Fruit fly (Drosophila melanogaster) whole organism, embryonic: Measurements from ENCODE around the gene CG34180.

Experiments used
- ATbp ChIP-seq: fragments of 200-800 bp; sonication (Bioruptor generic); optimal IDR thresholded peaks from 2 replicates; lab custom pipeline; 2017; ENCODE audit warnings: missing biosample characterization, mild to moderate bottlenecking, missing genetic modification characterization, missing genetic modification reagents
- Aef1 ChIP-seq: fragments of 200-800 bp; sonication (Bioruptor generic); IDR thresholded peaks from 3 replicates; pipeline ENCODE4 v1.3.6; 2022; ENCODE audit warnings: missing biosample characterization, missing genetic modification characterization
- C15 ChIP-seq: fragments of 200-800 bp; sonication (Bioruptor generic); IDR thresholded peaks from 3 replicates; pipeline ENCODE4 v1.3.6; 2022; ENCODE audit warnings: missing biosample characterization, missing genetic modification characterization
- CG10431 ChIP-seq: fragments of 200-800 bp; sonication (Bioruptor generic); optimal IDR thresholded peaks from 3 replicates; lab custom pipeline; 2018; ENCODE audit warnings: missing biosample characterization, mild to moderate bottlenecking, missing genetic modification characterization
- CG11247 ChIP-seq: fragments of 200-800 bp; sonication (Bioruptor generic); IDR thresholded peaks from 2 replicates; pipeline ENCODE4 v1.3.6; 2022; ENCODE audit warnings: missing biosample characterization, missing genetic modification characterization
- CG12391 ChIP-seq: fragments of 200-800 bp; sonication (Bioruptor generic); optimal IDR thresholded peaks from 3 replicates; lab custom pipeline; 2018; ENCODE audit warnings: missing biosample characterization, mild to moderate bottlenecking, missing genetic modification characterization, moderate library complexity
- CG14667 ChIP-seq: fragments of 200-800 bp; sonication (Bioruptor generic); IDR thresholded peaks from 2 replicates; pipeline ENCODE4 v1.3.6; 2022; ENCODE audit warnings: missing biosample characterization, missing genetic modification characterization
- CG15601 ChIP-seq: fragments of 200-800 bp; sonication (Bioruptor generic); optimal IDR thresholded peaks from 3 replicates; lab custom pipeline; 2019; ENCODE audit warnings: missing biosample characterization, mild to moderate bottlenecking, missing genetic modification characterization, moderate library complexity
- CG16815 ChIP-seq: fragments of 200-800 bp; sonication (Bioruptor generic); optimal IDR thresholded peaks from 3 replicates; lab custom pipeline; 2017; ENCODE audit warnings: missing biosample characterization, mild to moderate bottlenecking, missing genetic modification characterization
- CG3065 ChIP-seq: fragments of 200-800 bp; sonication (Bioruptor generic); optimal IDR thresholded peaks from 2 replicates; lab custom pipeline; 2016; ENCODE audit warnings: missing biosample characterization, missing genetic modification characterization
- CG31365 ChIP-seq: fragments of 200-800 bp; sonication (Bioruptor generic); optimal IDR thresholded peaks from 2 replicates; lab custom pipeline; 2018; ENCODE audit warnings: missing biosample characterization, mild to moderate bottlenecking, missing genetic modification characterization
- CG31388 ChIP-seq: fragments of 200-800 bp; sonication (Bioruptor generic); optimal IDR thresholded peaks from 2 replicates; lab custom pipeline; 2016; ENCODE audit warnings: missing biosample characterization, missing genetic modification characterization
- CG32772 ChIP-seq: fragments of 200-800 bp; sonication (Bioruptor generic); IDR thresholded peaks from 2 replicates; pipeline ENCODE4 v1.3.6; 2022; ENCODE audit warnings: missing biosample characterization, missing genetic modification characterization
- CG3847 ChIP-seq: fragments of 200-800 bp; sonication (Bioruptor generic); IDR thresholded peaks from 2 replicates; pipeline ENCODE4 v1.3.6; 2022; ENCODE audit warnings: missing biosample characterization, missing genetic modification characterization
- CG6254 ChIP-seq: fragments of 200-800 bp; sonication (Bioruptor generic); optimal IDR thresholded peaks from 3 replicates; lab custom pipeline; 2017; ENCODE audit warnings: mild to moderate bottlenecking, missing biosample characterization, missing genetic modification reagents, missing genetic modification characterization
- CG8359 ChIP-seq: fragments of 200-800 bp; sonication (Bioruptor generic); optimal IDR thresholded peaks from 2 replicates; lab custom pipeline; 2017; ENCODE audit warnings: missing biosample characterization, mild to moderate bottlenecking, missing genetic modification characterization, borderline replicate concordance
- CrebB ChIP-seq: fragments of 200-800 bp; sonication (Bioruptor generic); optimal IDR thresholded peaks from 3 replicates; lab custom pipeline; 2018; ENCODE audit warnings: missing biosample characterization, mild to moderate bottlenecking, missing genetic modification characterization
- Fer2 ChIP-seq: fragments of 200-800 bp; sonication (Bioruptor generic); optimal IDR thresholded peaks from 2 replicates; lab custom pipeline; 2018; ENCODE audit warnings: missing biosample characterization, mild to moderate bottlenecking, missing genetic modification characterization, moderate library complexity
- GATAe ChIP-seq: fragments of 200-800 bp; sonication (Bioruptor generic); conservative IDR thresholded peaks from 2 replicates; pipeline ENCODE4 v1.3.6; 2022; ENCODE audit warnings: missing biosample characterization, missing genetic modification characterization
- Kr ChIP-seq: fragments of 200-800 bp; sonication (Bioruptor generic); optimal IDR thresholded peaks from 2 replicates; lab custom pipeline; 2017; ENCODE audit warnings: missing biosample characterization, mild to moderate bottlenecking, missing genetic modification characterization
- Lpt ChIP-seq: fragments of >200 bp; optimal IDR thresholded peaks from 2 replicates; lab custom pipeline; 2018; ENCODE audit warnings: missing biosample characterization, missing genetic modification characterization
- Med ChIP-seq: fragments of 200-800 bp; sonication (Bioruptor generic); peaks from one replicate; lab custom pipeline; 2016; ENCODE audit warnings: missing biosample characterization, missing genetic modification characterization, mild to moderate bottlenecking, inconsistent platforms, moderate library complexity
- Nf-YC ChIP-seq: fragments of 200-800 bp; optimal IDR thresholded peaks from 3 replicates; lab custom pipeline; 2019; ENCODE audit warnings: missing biosample characterization, mild to moderate bottlenecking, missing genetic modification characterization, moderate library complexity
- Rfx ChIP-seq: fragments of 200-800 bp; sonication (Bioruptor generic); IDR thresholded peaks from 2 replicates; pipeline ENCODE4 v1.3.6; 2022; ENCODE audit warnings: missing biosample characterization, missing genetic modification characterization
- Scr ChIP-seq: fragments of 200-800 bp; sonication (Bioruptor generic); IDR thresholded peaks from 2 replicates; pipeline ENCODE4 v1.3.6; 2022; ENCODE audit warnings: missing biosample characterization, missing genetic modification characterization; ENCODE audit not compliant: partially characterized antibody
- Stat92E ChIP-seq, 3 experiments: fragments of >200 bp in 2 of 3; fragments of 200-800 bp in 1 of 3; sonication (Bioruptor generic) in 1 of 3; optimal IDR thresholded peaks; 2 replicates each; lab custom pipeline; 2017 to 2019; ENCODE audit warnings: missing biosample characterization in 3 of 3, missing genetic modification characterization in 3 of 3, mild to moderate bottlenecking in 1 of 3, moderate library complexity in 1 of 3
- Usf ChIP-seq: fragments of 200-800 bp; sonication (Bioruptor generic); optimal IDR thresholded peaks from 2 replicates; lab custom pipeline; 2017; ENCODE audit warnings: missing genotype, missing biosample characterization, missing genetic modification characterization
- bsh ChIP-seq, 2 experiments: fragments of 200-800 bp; sonication (Bioruptor generic); optimal IDR thresholded peaks; 2 replicates each; lab custom pipeline; 2017 to 2018; ENCODE audit warnings: mild to moderate bottlenecking in 2 of 2, missing biosample characterization in 2 of 2, missing genetic modification characterization in 2 of 2, moderate library complexity in 1 of 2
- chm ChIP-seq: fragments of 200-800 bp; sonication (Bioruptor generic); IDR thresholded peaks from 2 replicates; pipeline ENCODE4 v1.3.6; 2022; ENCODE audit warnings: missing biosample characterization, missing genetic modification characterization
- exex ChIP-seq: fragments of 200-800 bp; sonication (Bioruptor generic); optimal IDR thresholded peaks from 4 replicates; lab custom pipeline; 2018; ENCODE audit warnings: missing biosample characterization, mild to moderate bottlenecking, missing genetic modification characterization, moderate library complexity
- grn ChIP-seq: fragments of 200-800 bp; sonication (Bioruptor generic); optimal IDR thresholded peaks from 3 replicates; lab custom pipeline; 2017; ENCODE audit warnings: missing biosample characterization, missing genetic modification characterization
- gsb-n ChIP-seq: fragments of 200-800 bp; sonication (Bioruptor generic); optimal IDR thresholded peaks from 3 replicates; lab custom pipeline; 2018; ENCODE audit warnings: missing biosample characterization, mild to moderate bottlenecking, missing genetic modification characterization
- mirr ChIP-seq: fragments of 200-800 bp; sonication (Bioruptor generic); optimal IDR thresholded peaks from 3 replicates; lab custom pipeline; 2018; ENCODE audit warnings: missing biosample characterization, mild to moderate bottlenecking, missing genetic modification characterization
- nom ChIP-seq: fragments of 200-800 bp; sonication (Bioruptor generic); optimal IDR thresholded peaks from 2 replicates; lab custom pipeline; 2017; ENCODE audit warnings: missing biosample characterization, missing genetic modification characterization, mild to moderate bottlenecking, moderate library complexity, missing genetic modification reagents
- org-1 ChIP-seq: fragments of 200-800 bp; sonication (Bioruptor generic); optimal IDR thresholded peaks from 2 replicates; lab custom pipeline; 2017; ENCODE audit warnings: missing biosample characterization, missing genetic modification characterization
- pzg ChIP-seq: fragments of 200-800 bp; sonication (Bioruptor generic); optimal IDR thresholded peaks from 3 replicates; lab custom pipeline; 2018; ENCODE audit warnings: missing biosample characterization, mild to moderate bottlenecking, missing genetic modification characterization, moderate library complexity
- rib ChIP-seq: fragments of 200-800 bp; sonication (Bioruptor generic); IDR thresholded peaks from 2 replicates; pipeline ENCODE4 v1.3.6; 2022; ENCODE audit warnings: missing biosample characterization, missing genetic modification characterization
- sd ChIP-seq: fragments of 200-800 bp; sonication (Bioruptor generic); optimal IDR thresholded peaks from 3 replicates; lab custom pipeline; 2018; ENCODE audit warnings: missing biosample characterization, mild to moderate bottlenecking, missing genetic modification characterization, moderate library complexity
- sens ChIP-seq: fragments of 200-800 bp; sonication (Bioruptor generic); peaks from one replicate; lab custom pipeline; 2016; ENCODE audit warnings: missing biosample characterization, missing genetic modification characterization
- slp2 ChIP-seq: fragments of 200-800 bp; sonication (Bioruptor generic); optimal IDR thresholded peaks from 2 replicates; lab custom pipeline; 2016; ENCODE audit warnings: missing biosample characterization, missing genetic modification characterization
- tna ChIP-seq: fragments of 200-800 bp; sonication (Bioruptor generic); IDR thresholded peaks from 2 replicates; pipeline ENCODE4 v1.3.6; 2022; ENCODE audit warnings: missing biosample characterization, missing genetic modification characterization; ENCODE audit not compliant: partially characterized antibody
- zen2 ChIP-seq: fragments of 200-800 bp; sonication (Bioruptor generic); IDR thresholded peaks from 3 replicates; pipeline ENCODE4 v1.3.6; 2022; ENCODE audit warnings: missing biosample characterization, missing genetic modification characterization; ENCODE audit not compliant: partially characterized antibody

Gene CG34180

DNA sequence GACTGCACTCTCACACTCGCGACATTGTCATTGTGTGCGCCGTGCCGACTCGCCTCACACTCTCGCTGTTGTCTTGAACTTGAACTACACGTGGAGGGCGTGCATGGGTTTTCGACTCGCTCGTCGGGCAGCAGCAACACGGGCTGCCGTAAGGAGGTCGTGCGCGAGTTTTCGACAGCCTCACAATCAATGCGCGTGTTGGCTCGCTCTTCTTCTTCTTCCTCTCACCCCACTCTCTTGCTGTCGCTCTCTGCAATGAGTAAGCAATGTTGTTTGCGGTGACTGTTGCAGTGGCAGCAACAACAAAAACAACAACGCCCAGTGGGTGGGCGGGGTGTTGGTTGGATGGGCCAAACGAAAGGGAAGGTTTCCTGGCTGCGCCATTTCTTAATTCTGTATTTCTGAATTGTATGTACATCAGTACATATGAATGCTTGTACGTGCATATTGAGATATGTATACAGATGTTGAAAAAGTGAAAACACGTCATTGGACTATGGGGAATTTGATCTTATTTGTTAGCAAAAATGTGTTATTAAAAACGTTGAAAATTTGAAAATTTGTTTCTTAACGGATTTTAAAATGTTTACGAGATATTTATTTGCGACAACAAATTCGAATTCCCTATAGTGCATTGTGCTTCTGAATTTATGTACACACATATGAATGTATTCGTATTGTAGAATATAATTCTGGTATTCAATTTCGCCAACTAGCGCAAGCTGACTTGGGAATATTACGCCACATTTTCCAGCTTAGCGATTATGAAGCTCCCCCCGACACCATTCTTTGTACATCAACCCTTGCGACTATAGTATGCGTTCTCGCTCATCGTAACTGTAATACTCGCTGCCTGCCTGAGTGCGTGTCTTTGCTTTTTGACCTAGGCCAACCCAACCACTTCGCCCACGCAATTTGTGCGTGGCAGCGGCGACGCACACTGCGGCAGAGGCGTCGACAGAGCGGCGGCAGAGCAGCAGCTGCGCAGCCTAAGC is 28.4 kb downstream of the CG34180 start (continued):
- TF ChIP-seq CG10431 = peak; percentile 22
- TF ChIP-seq C15 = no peak
- TF ChIP-seq CG6254 (GFP tag; lab: Kevin White, UChicago) = no peak
- TF ChIP-seq Rfx = no peak
- peak; percentile 36 for TF ChIP-seq CG15601 (tag; lab: Kevin White, UChicago)
- peak; percentile 65 for TF ChIP-seq Kr (GFP tag; lab: Kevin White, UChicago)
- TF ChIP-seq nom = no peak
- TF ChIP-seq CG3847 (GFP tag; lab: Robert Waterston, UW) = 0 out of 2 replicates have a peak, but pooled peaks have one; percentile 24
- no peak for TF ChIP-seq ATbp (GFP tag; lab: Kevin White, UChicago)
- peak; percentile 60 for TF ChIP-seq Nf-YC (tag; lab: Kevin White, UChicago)
- peak; percentile 70; the same call in 1 of the 2 replicates for TF ChIP-seq chm
- TF ChIP-seq pzg = no peak
- TF ChIP-seq slp2 = no peak
- peak; percentile 0 for TF ChIP-seq CG8359 (GFP tag; lab: Kevin White, UChicago)
- TF ChIP-seq Scr = peak; percentile 53
- TF ChIP-seq Stat92E (GFP tag; optimal IDR thresholded peaks at IDR 0.05; lab: Kevin White, UChicago) = peak in 1 of 3 experiments; percentile 70
- peak; percentile 59; the same call in 1 of the 2 replicates for TF ChIP-seq tna
- peak; percentile 44 for TF ChIP-seq org-1 (GFP tag; lab: Kevin White, UChicago)
- TF ChIP-seq Aef1 = peak; percentile 30; the same call in 1 of the 3 replicates
- TF ChIP-seq CG31365 = no peak
- peak; percentile 67; the same call in 2 of the 3 replicates for TF ChIP-seq zen2 (GFP tag; lab: Robert Waterston, UW)
- TF ChIP-seq CG32772 (GFP tag; lab: Robert Waterston, UW) = no peak
- peak; percentile 77 for TF ChIP-seq rib (GFP tag; lab: Robert Waterston, UW)

dm6 chr2L:6089604-6090198 is 29.4 kb downstream of the CG34180 start:
- TF ChIP-seq sens (peak; percentile 2), bsh (GFP tag; optimal IDR thresholded peaks at IDR 0.05; lab: Kevin White, UChicago) (no peak), Med (peak; percentile 19), sd (tag; lab: Kevin White, UChicago) (peak; percentile 59), exex (tag; lab: Kevin White, UChicago) (peak; percentile 68), mirr (peak; percentile 89), CG14667 (no peak), grn (GFP tag; lab: Kevin White, UChicago) (peak; percentile 61), zen2 (GFP tag; lab: Robert Waterston, UW) (no peak), CrebB (no peak), gsb-n (tag; lab: Kevin White, UChicago) (no peak), CG3065 (GFP tag; lab: Kevin White, UChicago) (no peak), CG16815 (GFP tag; lab: Kevin White, UChicago) (no peak), Usf (GFP tag; lab: Kevin White, UChicago) (no peak), CG12391 (tag; lab: Kevin White, UChicago) (no peak), CG31388 (GFP tag; lab: Kevin White, UChicago) (no peak), CG11247 (no peak), Stat92E (GFP tag; optimal IDR thresholded peaks at IDR 0.05; lab: Kevin White, UChicago) (no peak), Lpt (GFP tag; lab: Kevin White, UChicago) (no peak), GATAe (GFP tag; lab: Robert Waterston, UW) (peak; percentile 80), Fer2 (tag; lab: Kevin White, UChicago) (no peak)
- TF ChIP-seq, all 482 proteins: peak for 7
